Worm (Caenorhabditis elegans): ENCODE data around the gene Y41E3.22.

The Y41E3.22 gene

DNA sequence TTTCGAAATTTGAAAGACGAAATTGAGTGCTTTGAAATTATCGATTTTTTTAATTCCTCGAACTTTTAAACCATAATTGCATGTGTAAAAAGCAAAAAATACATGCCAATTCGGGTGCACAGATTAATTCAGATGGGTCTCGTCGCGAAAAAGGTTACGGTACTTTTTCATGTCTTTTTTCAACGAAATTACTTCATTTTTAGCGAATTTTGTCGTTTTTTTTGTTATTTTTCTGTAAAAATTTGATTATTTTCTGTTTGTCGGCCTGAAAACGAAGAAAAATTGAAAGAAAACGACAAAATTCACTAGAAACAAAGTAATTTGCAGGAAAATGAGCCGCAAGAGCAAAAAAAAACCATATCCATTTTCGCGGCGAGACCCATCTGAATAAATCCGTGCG, 4.3 kb downstream of the Y41E3.22 start:
- peak; percentile 6 for TF ChIP-seq nhr-129 (tag; optimal IDR thresholded peaks at IDR 0.05)
- TF ChIP-seq nhr-12 (tag; optimal IDR thresholded peaks at IDR 0.05) = no peak
- no peak for TF ChIP-seq peb-1 (tag; optimal IDR thresholded peaks at IDR 0.05)
- no peak for TF ChIP-seq nhr-25 (tag; optimal IDR thresholded peaks at IDR 0.05)
- peak in 1 of 2 experiments; percentile 69 for TF ChIP-seq lsy-2 (tag; optimal IDR thresholded peaks at IDR 0.05)
- no peak for TF ChIP-seq crh-2 (tag; optimal IDR thresholded peaks at IDR 0.05)
- TF ChIP-seq sem-4 (tag; optimal IDR thresholded peaks at IDR 0.05) = no peak
- TF ChIP-seq ceh-82 (tag; optimal IDR thresholded peaks at IDR 0.05) = no peak

ce11 chrIV:14956693-14957281, 6.3 kb downstream of the Y41E3.22 start:
- TF ChIP-seq mdl-1 (tag; optimal IDR thresholded peaks at IDR 0.05) (no peak), ceh-82 (tag; optimal IDR thresholded peaks at IDR 0.05) (no peak), C34F6.9 (tag; optimal IDR thresholded peaks at IDR 0.05) (no peak), nhr-25 (tag; optimal IDR thresholded peaks at IDR 0.05) (no peak), crh-2 (tag; optimal IDR thresholded peaks at IDR 0.05) (no peak), nhr-11 (tag; optimal IDR thresholded peaks at IDR 0.05) (no peak), ZK546.5 (tag; optimal IDR thresholded peaks at IDR 0.05) (no peak), ama-1 (optimal IDR thresholded peaks at IDR 0.05) (no peak), mab-5 (tag; optimal IDR thresholded peaks at IDR 0.05) (no peak), sma-9 (GFP tag; optimal IDR thresholded peaks at IDR 0.05) (no peak), sma-9 (tag; optimal IDR thresholded peaks at IDR 0.05) (no peak), egl-27 (tag; optimal IDR thresholded peaks at IDR 0.05) (no peak), nhr-129 (tag; optimal IDR thresholded peaks at IDR 0.05) (peak; percentile 7), lsy-2 (tag; optimal IDR thresholded peaks at IDR 0.05) (peak in 1 of 2 experiments; percentile 19), ceh-16 (tag; optimal IDR thresholded peaks at IDR 0.05) (no peak), ztf-1 (GFP tag; conservative IDR thresholded peaks at IDR 0.05) (no peak), unc-55 (GFP tag; optimal IDR thresholded peaks at IDR 0.05) (peak; percentile 11), R02D3.7 (tag; optimal IDR thresholded peaks at IDR 0.05) (peak; percentile 57), Y55F3AM.14 (GFP tag; optimal IDR thresholded peaks at IDR 0.05) (no peak), nhr-77 (tag; optimal IDR thresholded peaks at IDR 0.05) (no peak), zag-1 (tag; optimal IDR thresholded peaks at IDR 0.05) (no peak), F13H6.1 (tag; optimal IDR thresholded peaks at IDR 0.05) (no peak), sem-4 (tag; optimal IDR thresholded peaks at IDR 0.05) (no peak), snpc-4 (tag; optimal IDR thresholded peaks at IDR 0.05) (no peak), gmeb-1 (tag; optimal IDR thresholded peaks at IDR 0.05) (no peak)

ce11 chrIV:14958551-14958950, 8.0 kb downstream of the Y41E3.22 start, which contains the start of gene Y41E3.1:
Gene Y41E3.1 (minus strand): TSS chrIV:14958874.
- TF ChIP-seq nhr-23 (tag; optimal IDR thresholded peaks at IDR 0.05) = no peak
- TF ChIP-seq fos-1 (tag; optimal IDR thresholded peaks at IDR 0.05) = no peak
- TF ChIP-seq F13H6.1 (tag; optimal IDR thresholded peaks at IDR 0.05) = no peak
- no peak for TF ChIP-seq elt-3 (tag; optimal IDR thresholded peaks at IDR 0.05)
- no peak for TF ChIP-seq ztf-11 (tag; optimal IDR thresholded peaks at IDR 0.05)
- no peak for TF ChIP-seq lin-11 (tag; optimal IDR thresholded peaks at IDR 0.05)

ce11 chrIV:14959375-14959774, 8.9 kb downstream of the Y41E3.22 start:
- TF ChIP-seq gmeb-1 (tag; optimal IDR thresholded peaks at IDR 0.05) (peak; percentile 97), fos-1 (tag; optimal IDR thresholded peaks at IDR 0.05) (peak; percentile 90), crh-2 (tag; optimal IDR thresholded peaks at IDR 0.05) (peak; percentile 78), unc-55 (GFP tag; optimal IDR thresholded peaks at IDR 0.05) (peak; percentile 94), F13H6.1 (tag; optimal IDR thresholded peaks at IDR 0.05) (peak; percentile 29), nhr-25 (tag; optimal IDR thresholded peaks at IDR 0.05) (peak; percentile 70), sma-9 (GFP tag; optimal IDR thresholded peaks at IDR 0.05) (no peak), sma-9 (tag; optimal IDR thresholded peaks at IDR 0.05) (no peak), sem-4 (tag; optimal IDR thresholded peaks at IDR 0.05) (no peak), ztf-1 (GFP tag; conservative IDR thresholded peaks at IDR 0.05) (no peak), sma-3 (GFP tag; optimal IDR thresholded peaks at IDR 0.05) (peak; percentile 55), C34F6.9 (tag; optimal IDR thresholded peaks at IDR 0.05) (peak; percentile 89), mab-5 (tag; optimal IDR thresholded peaks at IDR 0.05) (no peak), nhr-6 (tag; optimal IDR thresholded peaks at IDR 0.05) (peak; percentile 38), nhr-21 (tag; optimal IDR thresholded peaks at IDR 0.05) (peak; percentile 41), lin-13 (GFP tag; optimal IDR thresholded peaks at IDR 0.05) (peak; percentile 62), snpc-4 (tag; optimal IDR thresholded peaks at IDR 0.05) (peak; percentile 65), nhr-129 (tag; optimal IDR thresholded peaks at IDR 0.05) (peak; percentile 92), lsy-2 (tag; optimal IDR thresholded peaks at IDR 0.05) (peak; percentile 68 to 89)
